ENCODE assay signal across 1 fruit fly cellular context in the genomic region with DNA sequence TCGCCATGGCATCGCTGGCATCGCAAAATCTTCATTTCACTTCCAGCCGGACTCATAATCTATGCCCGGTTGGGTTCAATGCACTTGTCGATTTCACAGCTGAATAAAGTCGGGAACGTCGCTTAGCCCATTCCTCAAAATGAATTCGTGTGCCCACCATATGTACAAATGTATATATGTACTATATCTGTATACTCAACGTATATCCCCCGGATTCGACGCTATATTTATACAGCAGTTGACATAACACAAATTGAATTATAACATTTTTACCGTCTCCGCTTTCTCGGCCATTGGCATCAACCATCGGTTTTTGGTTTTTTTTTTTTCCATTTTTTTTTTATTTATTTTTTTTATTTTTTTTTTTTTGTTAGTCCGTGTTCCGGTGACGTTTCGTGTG.
TF ChIP-seq lines count a peak whose summit lies in the region.

No protein-coding gene starts in this region.

TF ChIP-seq in whole organism, embryonic, 481 proteins besides CTCF, POLR2A, EP300 and RAD21 (continued from another document):
- TF ChIP-seq CG4424 (GFP tag; optimal IDR thresholded peaks at IDR 0.05; lab: Kevin White, UChicago), result peak; percentile 0
- TF ChIP-seq lab (GFP tag; optimal IDR thresholded peaks at IDR 0.05; lab: Kevin White, UChicago), result peak; percentile 56
- peak; percentile 58 for TF ChIP-seq CG6813 (GFP tag; optimal IDR thresholded peaks at IDR 0.05; lab: Kevin White, UChicago)
- TF ChIP-seq hkb (optimal IDR thresholded peaks at IDR 0.05; lab: Kevin White, UChicago), result no peak
- 0 out of 2 replicates have a peak, but pooled peaks have one; percentile 28 for TF ChIP-seq hkb (GFP tag; IDR thresholded peaks at IDR 0.05; lab: Robert Waterston, UW)
- no peak for TF ChIP-seq klu (GFP tag; IDR thresholded peaks at IDR 0.05; lab: Robert Waterston, UW)
- no peak for TF ChIP-seq pfk (GFP tag; optimal IDR thresholded peaks at IDR 0.05; lab: Kevin White, UChicago)
- no peak for TF ChIP-seq CG8290 (GFP tag; optimal IDR thresholded peaks at IDR 0.05; lab: Kevin White, UChicago)
- TF ChIP-seq CG8290 (tag; optimal IDR thresholded peaks at IDR 0.05; lab: Kevin White, UChicago), result peak in 1 of 2 experiments; percentile 63
- peak; percentile 56; the same call in 1 of the 2 replicates for TF ChIP-seq CG14014 (GFP tag; IDR thresholded peaks at IDR 0.05; lab: Robert Waterston, UW)
- peak; percentile 13 for TF ChIP-seq CG6683 (GFP tag; optimal IDR thresholded peaks at IDR 0.05; lab: Kevin White, UChicago)
- peak; percentile 1 for TF ChIP-seq Bdp1 (GFP tag; optimal IDR thresholded peaks at IDR 0.05; lab: Kevin White, UChicago)
- peak; percentile 17 for TF ChIP-seq PHDP (tag; optimal IDR thresholded peaks at IDR 0.05; lab: Kevin White, UChicago)
- no peak for TF ChIP-seq jumu (GFP tag; optimal IDR thresholded peaks at IDR 0.05; lab: Kevin White, UChicago)
- TF ChIP-seq CG4360 (GFP tag; IDR thresholded peaks at IDR 0.05; lab: Robert Waterston, UW), result no peak
- peak; percentile 75 for TF ChIP-seq sens (GFP tag; lab: Kevin White, UChicago)
- no peak for TF ChIP-seq E2f2 (GFP tag; IDR thresholded peaks at IDR 0.05; lab: Robert Waterston, UW)
- peak; percentile 30 for TF ChIP-seq wek (GFP tag; optimal IDR thresholded peaks at IDR 0.05; lab: Kevin White, UChicago)
- peak; percentile 48 for TF ChIP-seq CG12769 (tag; optimal IDR thresholded peaks at IDR 0.05; lab: Kevin White, UChicago)
- TF ChIP-seq Ptx1 (GFP tag; IDR thresholded peaks at IDR 0.05; lab: Robert Waterston, UW), result no peak
- no peak for TF ChIP-seq Max (GFP tag; optimal IDR thresholded peaks at IDR 0.05; lab: Kevin White, UChicago)
- TF ChIP-seq lov (optimal IDR thresholded peaks at IDR 0.05; lab: Kevin White, UChicago), result no peak
- TF ChIP-seq lov (GFP tag; IDR thresholded peaks at IDR 0.05; lab: Robert Waterston, UW), result no peak
